Fruit fly (Drosophila melanogaster): ENCODE results near the gene Dh31.

Dh31 gene

dm6 chr2L:8490439-8490838 lies 16.2 kb downstream of the Dh31 start, which contains the start of gene CG43400:
Gene CG43400, plus strand, starts transcription at chr2L:8490739.
- TF ChIP-seq CTCF (optimal IDR thresholded peaks at IDR 0.05), result no peak
- TF ChIP-seq CG8478 (optimal IDR thresholded peaks at IDR 0.05), result no peak

dm6 chr2L:8488735-8489134 lies 17.9 kb downstream of the Dh31 start, which contains the start of gene CG13088:
Gene CG13088, plus strand, starts transcription at chr2L:8488981.
- TF ChIP-seq CTCF (optimal IDR thresholded peaks at IDR 0.05), result peak in 1 of 2 experiments; percentile 10
- TF ChIP-seq CG8478 (optimal IDR thresholded peaks at IDR 0.05), result no peak

dm6 chr2L:8485562-8485961 lies 21.1 kb downstream of the Dh31 start:
- peak; percentile 71 to 86 for TF ChIP-seq CTCF (optimal IDR thresholded peaks at IDR 0.05)
- TF ChIP-seq CG8478 (optimal IDR thresholded peaks at IDR 0.05), result no peak

dm6 chr2L:8481623-8482424 lies 24.8 kb downstream of the Dh31 start, which contains the start of gene CG43796:
Gene CG43796, plus strand, starts transcription at chr2L:8482374.
- TF ChIP-seq CG8478 (optimal IDR thresholded peaks at IDR 0.05), result no peak
- TF ChIP-seq CTCF (optimal IDR thresholded peaks at IDR 0.05), result no peak

- no peak for TF ChIP-seq CG8478 (optimal IDR thresholded peaks at IDR 0.05)
- TF ChIP-seq CTCF (optimal IDR thresholded peaks at IDR 0.05), result no peak
These were observed 25.8 kb downstream of the Dh31 start for dm6 chr2L:8480825-8481224.

- no peak for TF ChIP-seq CG8478 (optimal IDR thresholded peaks at IDR 0.05)
- no peak for TF ChIP-seq CTCF (optimal IDR thresholded peaks at IDR 0.05)
These were observed 27.5 kb downstream of the Dh31 start for dm6 chr2L:8478911-8479706.

- no peak for TF ChIP-seq CTCF (optimal IDR thresholded peaks at IDR 0.05)
- TF ChIP-seq CG8478 (optimal IDR thresholded peaks at IDR 0.05), result no peak
These were observed 28.3 kb downstream of the Dh31 start for dm6 chr2L:8478379-8478778.

dm6 chr2L:8477971-8478370 lies 28.7 kb downstream of the Dh31 start:
- TF ChIP-seq CTCF (optimal IDR thresholded peaks at IDR 0.05) (peak in 1 of 2 experiments; percentile 64), CG8478 (optimal IDR thresholded peaks at IDR 0.05) (no peak)

- TF ChIP-seq CG8478 (optimal IDR thresholded peaks at IDR 0.05), result no peak
- TF ChIP-seq CTCF (optimal IDR thresholded peaks at IDR 0.05), result no peak
These were observed 29.6 kb downstream of the Dh31 start, which contains the start of gene CheA29a for dm6 chr2L:8477049-8477448. Gene CheA29a, plus strand, starts transcription at chr2L:8477349.

dm6 chr2L:8473448-8473847 lies 33.2 kb downstream of the Dh31 start:
- TF ChIP-seq CTCF (optimal IDR thresholded peaks at IDR 0.05) (no peak), CG8478 (optimal IDR thresholded peaks at IDR 0.05) (no peak)

- no peak for TF ChIP-seq CTCF (optimal IDR thresholded peaks at IDR 0.05)
- no peak for TF ChIP-seq CG8478 (optimal IDR thresholded peaks at IDR 0.05)
These were observed 35.0 kb downstream of the Dh31 start for dm6 chr2L:8471667-8472066.

dm6 chr2L:8468929-8469681 lies 37.5 kb downstream of the Dh31 start:
- TF ChIP-seq CTCF (optimal IDR thresholded peaks at IDR 0.05) (no peak), CG8478 (optimal IDR thresholded peaks at IDR 0.05) (no peak)

dm6 chr2L:8466643-8467042 lies 40.0 kb downstream of the Dh31 start, which contains the start of gene dachs:
Gene dachs, plus strand, starts transcription at chr2L:8466817.
- TF ChIP-seq CG8478 (optimal IDR thresholded peaks at IDR 0.05) (no peak), CTCF (optimal IDR thresholded peaks at IDR 0.05) (no peak)

- TF ChIP-seq CTCF (optimal IDR thresholded peaks at IDR 0.05) (no peak), CG8478 (optimal IDR thresholded peaks at IDR 0.05) (no peak)
These were observed 42.5 kb downstream of the Dh31 start, which contains the start of gene prg for dm6 chr2L:8464107-8464582. Gene prg, plus strand, starts transcription at chr2L:8464488.

Data from S2 (cell line).